Worm (Caenorhabditis elegans): ENCODE data around the gene C06C3.12.

- TF ChIP-seq snpc-4 (tag; optimal IDR thresholded peaks at IDR 0.05), result no peak
- TF ChIP-seq nhr-28 (tag; optimal IDR thresholded peaks at IDR 0.05), result no peak
- no peak for TF ChIP-seq nhr-12 (tag; optimal IDR thresholded peaks at IDR 0.05)
- TF ChIP-seq ceh-43 (GFP tag; optimal IDR thresholded peaks at IDR 0.05), result no peak
- TF ChIP-seq mab-5 (tag; optimal IDR thresholded peaks at IDR 0.05), result no peak
- TF ChIP-seq sem-2 (GFP tag; optimal IDR thresholded peaks at IDR 0.05), result no peak
- no peak for TF ChIP-seq mls-2 (tag; optimal IDR thresholded peaks at IDR 0.05)
- TF ChIP-seq pha-4 (tag; optimal IDR thresholded peaks at IDR 0.05), result no peak
- TF ChIP-seq elt-1 (tag; optimal IDR thresholded peaks at IDR 0.05; ENCODE audit: borderline replicate concordance, insufficient read depth), result no peak
- TF ChIP-seq nhr-2 (tag; optimal IDR thresholded peaks at IDR 0.05), result no peak
- no peak for TF ChIP-seq hlh-1 (tag; optimal IDR thresholded peaks at IDR 0.05)
- no peak for TF ChIP-seq unc-39 (tag; optimal IDR thresholded peaks at IDR 0.05)
- no peak for TF ChIP-seq ham-2 (GFP tag; optimal IDR thresholded peaks at IDR 0.05)
- no peak for TF ChIP-seq mep-1 (tag; optimal IDR thresholded peaks at IDR 0.05)
Measured at ce11 chrII:9374807-9375206, at the start of gene C06C3.12.

Data from whole organism, mixed stage, embryonic.